Fruit fly (Drosophila melanogaster) whole organism, embryonic: ENCODE data around the gene CG11791.

Source experiments
- CG9727 ChIP-seq: fragments of 200-800 bp; sonication (Bioruptor generic); optimal IDR thresholded peaks from 3 replicates; lab custom pipeline; 2017; ENCODE audit warnings: missing biosample characterization, mild to moderate bottlenecking, missing genetic modification characterization
- rib ChIP-seq: fragments of 200-800 bp; sonication (Bioruptor generic); IDR thresholded peaks from 2 replicates; pipeline ENCODE4 v1.3.6; 2022; ENCODE audit warnings: missing biosample characterization, missing genetic modification characterization

DNA sequence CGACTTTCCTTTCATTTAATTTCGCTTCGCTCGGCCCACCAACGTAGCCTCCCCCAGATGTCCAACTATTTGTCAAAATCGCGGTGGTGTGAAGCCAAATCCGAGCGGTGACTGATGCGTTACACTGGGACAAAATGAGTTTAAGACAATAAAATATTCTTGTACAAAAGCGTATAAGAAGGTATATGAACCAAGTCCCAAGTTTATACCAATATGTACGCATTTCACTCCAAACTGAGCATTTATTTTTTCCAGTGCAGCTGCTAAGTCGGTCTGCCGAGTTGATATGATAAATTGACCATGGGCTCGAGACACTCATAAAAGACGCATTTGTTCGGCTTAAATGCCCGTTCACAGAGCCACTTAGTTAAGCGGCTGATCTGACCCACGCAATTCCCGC is 44.7 kb upstream of the CG11791 start:
- TF ChIP-seq CG9727 (GFP tag; lab: Kevin White, UChicago) (peak; percentile 29), rib (GFP tag; lab: Robert Waterston, UW) (no peak)
